Fruit fly (Drosophila melanogaster): ENCODE data around the gene sala.

sala gene

DNA sequence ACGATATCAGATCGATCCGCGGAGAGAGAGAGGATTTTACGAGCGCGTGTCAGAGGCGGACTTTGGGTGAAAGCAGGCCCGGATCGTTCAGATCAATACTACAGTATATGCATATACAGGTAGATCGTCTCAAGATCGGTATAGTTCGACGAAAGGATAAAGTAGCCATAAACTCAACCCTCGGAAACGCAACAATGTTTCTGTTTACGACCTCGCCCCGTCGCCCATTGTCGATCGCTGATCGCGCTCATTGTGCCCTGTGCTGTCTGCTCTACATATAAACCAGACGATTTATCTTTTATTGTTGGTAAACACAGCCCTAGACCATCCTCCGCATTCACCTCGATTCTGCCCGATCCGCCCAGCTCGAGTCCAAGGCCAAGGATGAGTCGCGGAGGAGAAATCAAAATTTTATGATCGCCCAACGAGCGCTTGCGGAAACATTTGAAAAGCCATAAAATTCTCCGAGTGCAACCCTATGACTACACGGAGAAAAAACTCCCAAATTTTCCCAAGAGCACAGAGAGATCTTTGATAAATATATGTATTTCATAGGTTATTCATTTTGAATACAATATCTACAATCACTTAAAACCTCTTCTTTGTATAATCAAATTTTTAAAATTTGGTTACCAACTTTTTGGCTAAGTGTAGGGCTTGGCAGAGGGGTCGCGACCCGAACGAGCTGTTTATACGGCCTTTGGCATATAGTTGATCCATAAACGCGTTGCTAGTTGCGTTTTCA is 31.7 kb upstream of the sala start (continued):
- peak; percentile 11 for TF ChIP-seq bcd (GFP tag; optimal IDR thresholded peaks at IDR 0.05)
- TF ChIP-seq CG6689 (GFP tag; IDR thresholded peaks at IDR 0.05): peak; percentile 52; the same call in 1 of the 2 replicates
- no peak for TF ChIP-seq toy (GFP tag; IDR thresholded peaks at IDR 0.05)
- no peak; the same call in 2 of the 3 replicates for TF ChIP-seq HLH4C (GFP tag; IDR thresholded peaks at IDR 0.05; ENCODE audit: partially characterized antibody)
- peak; percentile 22 for TF ChIP-seq bab2 (GFP tag; optimal IDR thresholded peaks at IDR 0.05)
- TF ChIP-seq CG18262 (tag; optimal IDR thresholded peaks at IDR 0.05): peak; percentile 83
- no peak; the same call in 2 of the 3 replicates for TF ChIP-seq CG34422 (GFP tag; IDR thresholded peaks at IDR 0.05)
- no peak for TF ChIP-seq Doc3 (GFP tag; IDR thresholded peaks at IDR 0.05; ENCODE audit: partially characterized antibody)
- TF ChIP-seq CG30431 (GFP tag; optimal IDR thresholded peaks at IDR 0.05): peak; percentile 42
- peak; percentile 64 for TF ChIP-seq CG6254 (GFP tag; optimal IDR thresholded peaks at IDR 0.05)
- TF ChIP-seq chif (GFP tag; optimal IDR thresholded peaks at IDR 0.05): peak; percentile 67 to 83
- TF ChIP-seq CG11504 (tag; optimal IDR thresholded peaks at IDR 0.05): peak; percentile 55
- no peak for TF ChIP-seq CG17568 (GFP tag; optimal IDR thresholded peaks at IDR 0.05)
- TF ChIP-seq B-H2 (GFP tag; optimal IDR thresholded peaks at IDR 0.05): no peak
- TF ChIP-seq E2f2 (GFP tag; IDR thresholded peaks at IDR 0.05): 0 out of 2 replicates have a peak, but pooled peaks have one; percentile 9
- no peak for TF ChIP-seq ab (GFP tag; optimal IDR thresholded peaks at IDR 0.05)
- TF ChIP-seq CG4707 (GFP tag; optimal IDR thresholded peaks at IDR 0.05): no peak
- TF ChIP-seq Side (GFP tag; optimal IDR thresholded peaks at IDR 0.05): peak; percentile 27
- no peak for TF ChIP-seq CG7928 (GFP tag; optimal IDR thresholded peaks at IDR 0.05)
- no peak for TF ChIP-seq danr (GFP tag; IDR thresholded peaks at IDR 0.05)
- peak; percentile 59; the same call in 1 of the 2 replicates for TF ChIP-seq sim (GFP tag; IDR thresholded peaks at IDR 0.05)
- TF ChIP-seq CG8924 (tag; optimal IDR thresholded peaks at IDR 0.05): peak; percentile 62
- no peak for TF ChIP-seq gce (GFP tag; IDR thresholded peaks at IDR 0.05)
- TF ChIP-seq CrebB (tag; optimal IDR thresholded peaks at IDR 0.05): no peak
- TF ChIP-seq sisA (GFP tag; IDR thresholded peaks at IDR 0.05): no peak
- no peak for TF ChIP-seq dm (GFP tag; optimal IDR thresholded peaks at IDR 0.05)
- peak; percentile 58 for TF ChIP-seq pum (GFP tag; optimal IDR thresholded peaks at IDR 0.05)
- TF ChIP-seq chinmo (GFP tag; IDR thresholded peaks at IDR 0.05; ENCODE audit: partially characterized antibody): no peak
- no peak for TF ChIP-seq cg (GFP tag; optimal IDR thresholded peaks at IDR 0.05)
- TF ChIP-seq D (optimal IDR thresholded peaks at IDR 0.05): peak; percentile 96
- peak; percentile 65 for TF ChIP-seq D (GFP tag; optimal IDR thresholded peaks at IDR 0.05)
- TF ChIP-seq hb (GFP tag; IDR thresholded peaks at IDR 0.05; ENCODE audit: partially characterized antibody): no peak
- no peak for TF ChIP-seq Lim3 (GFP tag; IDR thresholded peaks at IDR 0.05)
- peak; percentile 71 for TF ChIP-seq ara (GFP tag; IDR thresholded peaks at IDR 0.05)
- peak; percentile 30 for TF ChIP-seq CG9609 (GFP tag; optimal IDR thresholded peaks at IDR 0.05)
- no peak for TF ChIP-seq ems (GFP tag; optimal IDR thresholded peaks at IDR 0.05)
- TF ChIP-seq zfh1 (GFP tag; IDR thresholded peaks at IDR 0.05): peak; percentile 85
- peak; percentile 94 for TF ChIP-seq dmrt11E (tag; optimal IDR thresholded peaks at IDR 0.05)
- no peak for TF ChIP-seq CG8281 (tag; optimal IDR thresholded peaks at IDR 0.05)
- peak; percentile 73 for TF ChIP-seq CG4424 (GFP tag; optimal IDR thresholded peaks at IDR 0.05)
- no peak for TF ChIP-seq Max (GFP tag; optimal IDR thresholded peaks at IDR 0.05)
- TF ChIP-seq CG10274 (GFP tag; optimal IDR thresholded peaks at IDR 0.05): no peak
- TF ChIP-seq CG10209 (GFP tag; optimal IDR thresholded peaks at IDR 0.05): peak; percentile 42
- no peak for TF ChIP-seq ham (GFP tag; IDR thresholded peaks at IDR 0.05)
- TF ChIP-seq trem (tag; optimal IDR thresholded peaks at IDR 0.05): peak; percentile 48
- TF ChIP-seq wdn (GFP tag; IDR thresholded peaks at IDR 0.05): no peak
- TF ChIP-seq Xbp1 (GFP tag; optimal IDR thresholded peaks at IDR 0.05): peak; percentile 37
- peak; percentile 86 for TF ChIP-seq Ets65A (GFP tag)
- TF ChIP-seq CG7372 (GFP tag; IDR thresholded peaks at IDR 0.05): no peak
- no peak for TF ChIP-seq h (optimal IDR thresholded peaks at IDR 0.05)
- TF ChIP-seq HLHmδ (GFP tag; optimal IDR thresholded peaks at IDR 0.05): no peak
